Fruit fly (Drosophila melanogaster) whole organism, prepupa: ENCODE data around the gene CG6106.

Experiments
- CG15336 ChIP-seq: fragments of 200-800 bp; sonication (Bioruptor generic); IDR thresholded peaks from 2 replicates; pipeline ENCODE4 v1.3.6; 2022; ENCODE audit warnings: missing biosample characterization, missing genetic modification characterization
- CG31627 ChIP-seq: fragments of 200-800 bp; sonication (Bioruptor generic); optimal IDR thresholded peaks from 3 replicates; lab custom pipeline; 2016; ENCODE audit warnings: missing biosample characterization, missing genetic modification characterization
- CG32006 ChIP-seq: fragments of 200-800 bp; sonication (Bioruptor generic); optimal IDR thresholded peaks from 3 replicates; lab custom pipeline; 2017; ENCODE audit warnings: missing biosample characterization, mild to moderate bottlenecking, missing genetic modification characterization
- CG4318 ChIP-seq: fragments of 200-800 bp; sonication (Bioruptor generic); optimal IDR thresholded peaks from 3 replicates; lab custom pipeline; 2017; ENCODE audit warnings: missing biosample characterization, mild to moderate bottlenecking, missing genetic modification characterization
- CG6792 ChIP-seq: fragments of 200-800 bp; sonication (Bioruptor generic); optimal IDR thresholded peaks from 3 replicates; lab custom pipeline; 2016; ENCODE audit warnings: missing biosample characterization, missing genetic modification characterization
- CG6808 ChIP-seq: fragments of 200-800 bp; sonication (Bioruptor generic); optimal IDR thresholded peaks from 3 replicates; lab custom pipeline; 2017; ENCODE audit warnings: missing biosample characterization, missing genetic modification characterization, mild to moderate bottlenecking, moderate library complexity, missing genetic modification reagents
- CG6854 ChIP-seq: fragments of 200-800 bp; sonication (Bioruptor generic); optimal IDR thresholded peaks from 2 replicates; lab custom pipeline; 2017; ENCODE audit warnings: missing biosample characterization, mild to moderate bottlenecking, missing genetic modification characterization
- CG8119 ChIP-seq: fragments of 200-800 bp; sonication (Bioruptor generic); IDR thresholded peaks from 3 replicates; pipeline ENCODE4 v1.3.6; 2022; ENCODE audit warnings: missing biosample characterization, missing genetic modification characterization
- CG8319 ChIP-seq: fragments of 200-800 bp; sonication (Bioruptor generic); optimal IDR thresholded peaks from 3 replicates; lab custom pipeline; 2016; ENCODE audit warnings: missing biosample characterization, missing genetic modification characterization
- CG8632 ChIP-seq: fragments of 200-800 bp; sonication (Bioruptor generic); optimal IDR thresholded peaks from 3 replicates; lab custom pipeline; 2016; ENCODE audit warnings: missing biosample characterization, missing genetic modification characterization
- Eip75B ChIP-seq: fragments of 200-800 bp; sonication (Bioruptor generic); optimal IDR thresholded peaks from 3 replicates; lab custom pipeline; 2016; ENCODE audit warnings: missing biosample characterization, missing genetic modification characterization
- Eip78C ChIP-seq: fragments of 200-800 bp; sonication (Bioruptor generic); peaks from one replicate; lab custom pipeline; 2016; ENCODE audit warnings: missing biosample characterization, missing genetic modification characterization
- Eip93F ChIP-seq: fragments of 200-800 bp; sonication (Bioruptor generic); optimal IDR thresholded peaks from 2 replicates; lab custom pipeline; 2016; ENCODE audit warnings: missing biosample characterization, mild to moderate bottlenecking, missing genetic modification characterization
- Gug ChIP-seq: fragments of 200-800 bp; sonication (Bioruptor generic); IDR thresholded peaks from 2 replicates; pipeline ENCODE4 v1.3.6; 2022; ENCODE audit warnings: missing biosample characterization, missing genetic modification characterization
- Hr38 ChIP-seq: sonication (Bioruptor generic); optimal IDR thresholded peaks from 2 replicates; lab custom pipeline; 2016; ENCODE audit warnings: missing biosample characterization, missing genetic modification characterization
- Hr39 ChIP-seq: fragments of 200-800 bp; sonication (Bioruptor generic); optimal IDR thresholded peaks from 2 replicates; lab custom pipeline; 2016; ENCODE audit warnings: missing biosample characterization, missing genetic modification characterization
- Lpt ChIP-seq: fragments of 200-800 bp; sonication (Bioruptor generic); optimal IDR thresholded peaks from 3 replicates; lab custom pipeline; 2016; ENCODE audit warnings: missing biosample characterization, missing genetic modification characterization
- OdsH ChIP-seq: fragments of 200-800 bp; sonication (Bioruptor generic); optimal IDR thresholded peaks from 3 replicates; lab custom pipeline; 2016; ENCODE audit warnings: missing biosample characterization, missing genetic modification characterization
- Smox ChIP-seq: fragments of 200-800 bp; sonication (Bioruptor generic); optimal IDR thresholded peaks from 3 replicates; lab custom pipeline; 2016; ENCODE audit warnings: missing biosample characterization, missing genetic modification characterization
- Sox102F ChIP-seq: fragments of 200-800 bp; sonication (Bioruptor generic); optimal IDR thresholded peaks from 2 replicates; lab custom pipeline; 2016; ENCODE audit warnings: missing biosample characterization, mild to moderate bottlenecking, missing genetic modification characterization
- Sox14 ChIP-seq: fragments of 200-800 bp; sonication (Bioruptor generic); optimal IDR thresholded peaks from 3 replicates; lab custom pipeline; 2016; ENCODE audit warnings: missing biosample characterization, missing genetic modification characterization
- Sox15 ChIP-seq: fragments of 200-800 bp; sonication (Bioruptor generic); optimal IDR thresholded peaks from 3 replicates; lab custom pipeline; 2016; ENCODE audit warnings: missing biosample characterization, missing genetic modification characterization
- acj6 ChIP-seq: fragments of 200-800 bp; sonication (Bioruptor generic); optimal IDR thresholded peaks from 3 replicates; lab custom pipeline; 2016; ENCODE audit warnings: missing biosample characterization, missing genetic modification characterization
- cyc ChIP-seq: fragments of 200-800 bp; sonication (Bioruptor generic); optimal IDR thresholded peaks from 3 replicates; lab custom pipeline; 2016; ENCODE audit warnings: missing biosample characterization, missing genetic modification characterization
- dac ChIP-seq: fragments of 200-800 bp; sonication (Bioruptor generic); optimal IDR thresholded peaks from 2 replicates; lab custom pipeline; 2017; ENCODE audit warnings: missing biosample characterization, mild to moderate bottlenecking, missing genetic modification characterization
- dsx ChIP-seq: fragments of 200-800 bp; optimal IDR thresholded peaks from 3 replicates; lab custom pipeline; 2019; ENCODE audit warnings: missing biosample characterization, mild to moderate bottlenecking, missing genetic modification characterization, moderate library complexity; ENCODE audit not compliant: poor library complexity, severe bottlenecking
- eg ChIP-seq: fragments of 200-800 bp; sonication (Bioruptor generic); IDR thresholded peaks from 3 replicates; pipeline ENCODE4 v1.3.6; 2022; ENCODE audit warnings: missing biosample characterization, missing genetic modification characterization
- esn ChIP-seq: fragments of 200-800 bp; sonication (Bioruptor generic); optimal IDR thresholded peaks from 2 replicates; lab custom pipeline; 2016; ENCODE audit warnings: missing biosample characterization, mild to moderate bottlenecking, missing genetic modification characterization, moderate library complexity
- fd59A ChIP-seq: fragments of 200-800 bp; sonication (Bioruptor generic); optimal IDR thresholded peaks from 2 replicates; lab custom pipeline; 2017; ENCODE audit warnings: missing biosample characterization, mild to moderate bottlenecking, missing genetic modification characterization, missing genetic modification reagents
- fd85E ChIP-seq: fragments of 200-800 bp; sonication (Bioruptor generic); optimal IDR thresholded peaks from 3 replicates; lab custom pipeline; 2016; ENCODE audit warnings: missing biosample characterization, missing genetic modification characterization
- fkh ChIP-seq: fragments of 200-800 bp; sonication (Bioruptor generic); optimal IDR thresholded peaks from 3 replicates; lab custom pipeline; 2017; ENCODE audit warnings: missing biosample characterization, mild to moderate bottlenecking, missing genetic modification characterization, moderate library complexity
- lz ChIP-seq: fragments of 200-800 bp; sonication (Bioruptor generic); optimal IDR thresholded peaks from 3 replicates; lab custom pipeline; 2016; ENCODE audit warnings: missing biosample characterization, missing genetic modification characterization
- net ChIP-seq: fragments of 200-800 bp; sonication (Bioruptor generic); optimal IDR thresholded peaks from 3 replicates; lab custom pipeline; 2016; ENCODE audit warnings: missing biosample characterization, missing genetic modification characterization
- pdm3 ChIP-seq: fragments of 200-800 bp; sonication (Bioruptor generic); optimal IDR thresholded peaks from 3 replicates; lab custom pipeline; 2016; ENCODE audit warnings: missing biosample characterization, missing genetic modification characterization
- spab ChIP-seq: fragments of 200-800 bp; sonication (Bioruptor generic); optimal IDR thresholded peaks from 2 replicates; lab custom pipeline; 2017; ENCODE audit warnings: missing biosample characterization, mild to moderate bottlenecking, missing genetic modification characterization, missing genetic modification reagents
- svp ChIP-seq: fragments of 200-800 bp; sonication (Bioruptor generic); peaks from one replicate; lab custom pipeline; 2016; ENCODE audit warnings: missing biosample characterization, missing genetic modification characterization
- topi ChIP-seq: fragments of 200-800 bp; sonication (Bioruptor generic); optimal IDR thresholded peaks from 3 replicates; lab custom pipeline; 2016; ENCODE audit warnings: missing biosample characterization, missing genetic modification characterization
- vri ChIP-seq: fragments of 200-800 bp; sonication (Bioruptor generic); optimal IDR thresholded peaks from 3 replicates; lab custom pipeline; 2016; ENCODE audit warnings: missing biosample characterization, mild to moderate bottlenecking, missing genetic modification characterization

CG6106 gene

dm6 chrX:18358352-18358931 lies at the start of gene CG6106:
CG6106 (plus strand) TSS chrX:18358881.
- TF ChIP-seq dac (GFP tag; lab: Kevin White, UChicago): no peak
- TF ChIP-seq fd59A: no peak
- TF ChIP-seq eg (GFP tag; lab: Robert Waterston, UW): 0 out of 3 replicates have a peak, but pooled peaks have one; percentile 11
- no peak for TF ChIP-seq CG6854 (GFP tag; lab: Kevin White, UChicago)
- TF ChIP-seq CG8632: no peak
- TF ChIP-seq CG15336 (GFP tag; lab: Robert Waterston, UW): no peak
- no peak for TF ChIP-seq vri (GFP tag; lab: Kevin White, UChicago)

dm6 chrX:18309241-18309697 lies 49.4 kb upstream of the CG6106 start, which contains the start of gene upd1:
upd1 (minus strand) TSS chrX:18309291.
- no peak for TF ChIP-seq cyc (GFP tag; lab: Kevin White, UChicago)
- TF ChIP-seq Eip78C (GFP tag; lab: Kevin White, UChicago): peak; percentile 15
- no peak for TF ChIP-seq Hr39 (GFP tag; lab: Kevin White, UChicago)
- no peak for TF ChIP-seq vri (GFP tag; lab: Kevin White, UChicago)
- no peak for TF ChIP-seq Gug (GFP tag; lab: Robert Waterston, UW)
- TF ChIP-seq Smox (GFP tag; lab: Kevin White, UChicago): no peak
- no peak for TF ChIP-seq esn (GFP tag; lab: Kevin White, UChicago)
- TF ChIP-seq CG31627 (GFP tag; lab: Kevin White, UChicago): no peak
- TF ChIP-seq CG8119: no peak
- no peak for TF ChIP-seq Eip93F (GFP tag; lab: Kevin White, UChicago)
- TF ChIP-seq pdm3 (GFP tag; lab: Kevin White, UChicago): no peak
- peak; percentile 39 for TF ChIP-seq svp (GFP tag; lab: Kevin White, UChicago)
- TF ChIP-seq eg (GFP tag; lab: Robert Waterston, UW): no peak

dm6 chrX:18310979-18311378 lies 47.7 kb upstream of the CG6106 start:
- TF ChIP-seq OdsH (no peak), svp (GFP tag; lab: Kevin White, UChicago) (no peak), CG8632 (no peak), pdm3 (GFP tag; lab: Kevin White, UChicago) (no peak), Sox14 (GFP tag; lab: Kevin White, UChicago) (no peak), topi (no peak), cyc (GFP tag; lab: Kevin White, UChicago) (no peak), net (GFP tag; lab: Kevin White, UChicago) (no peak), CG32006 (GFP tag; lab: Kevin White, UChicago) (no peak), Sox15 (no peak), fkh (no peak)

dm6 chrX:18312445-18312911 lies 46.2 kb upstream of the CG6106 start:
- TF ChIP-seq eg (GFP tag; lab: Robert Waterston, UW): peak; percentile 43; the same call in 1 of the 3 replicates
- peak; percentile 13 for TF ChIP-seq CG6854 (GFP tag; lab: Kevin White, UChicago)
- no peak for TF ChIP-seq Sox14 (GFP tag; lab: Kevin White, UChicago)
- TF ChIP-seq dsx (GFP tag; lab: Kevin White, UChicago): peak; percentile 50
- TF ChIP-seq Sox15: no peak
- no peak for TF ChIP-seq fd59A
- no peak for TF ChIP-seq esn (GFP tag; lab: Kevin White, UChicago)
- 0 out of 3 replicates have a peak, but pooled peaks have one; percentile 21 for TF ChIP-seq CG8119
- TF ChIP-seq Eip78C (GFP tag; lab: Kevin White, UChicago): peak; percentile 63
- TF ChIP-seq acj6 (GFP tag; lab: Kevin White, UChicago): no peak
- TF ChIP-seq CG15336 (GFP tag; lab: Robert Waterston, UW): peak; percentile 51

dm6 chrX:18315835-18316234 lies 42.8 kb upstream of the CG6106 start:
- TF ChIP-seq svp (GFP tag; lab: Kevin White, UChicago) (peak; percentile 75), topi (no peak)

DNA sequence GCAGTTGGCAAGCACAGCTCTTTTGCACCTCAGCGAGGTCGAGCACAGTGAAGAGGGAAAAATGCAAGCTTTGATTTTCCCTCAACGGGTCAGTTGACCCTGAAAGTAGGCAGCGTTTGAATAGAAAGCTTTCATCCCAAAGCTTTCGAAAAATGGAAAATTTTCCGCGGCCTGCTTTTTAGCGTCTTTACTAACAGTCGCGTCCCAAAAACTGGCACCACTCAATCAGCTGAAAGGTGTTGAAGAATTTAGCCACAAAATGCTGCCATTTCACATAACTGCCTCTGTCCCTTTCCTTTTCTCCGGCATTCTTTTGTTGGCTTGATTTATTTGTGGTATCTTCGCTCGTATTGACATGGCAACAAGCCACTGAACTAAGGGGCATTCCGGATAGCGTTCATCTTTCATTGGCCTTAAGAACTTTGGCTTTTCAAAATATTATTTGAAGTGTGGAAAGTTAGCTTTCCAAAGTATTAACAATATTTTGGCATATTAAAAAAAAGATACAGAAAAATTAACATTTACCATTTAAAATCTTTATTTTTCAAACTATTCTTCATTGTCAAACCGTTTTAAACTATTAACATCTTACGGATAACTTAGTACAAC lies 38.7 kb upstream of the CG6106 start:
- TF ChIP-seq CG32006 (GFP tag; lab: Kevin White, UChicago) (peak; percentile 56), CG8319 (GFP tag; lab: Kevin White, UChicago) (no peak), pdm3 (GFP tag; lab: Kevin White, UChicago) (peak; percentile 35), spab (GFP tag; lab: Kevin White, UChicago) (no peak), fd85E (GFP tag; lab: Kevin White, UChicago) (no peak), Lpt (GFP tag; lab: Kevin White, UChicago) (no peak), OdsH (peak; percentile 36), Hr39 (GFP tag; lab: Kevin White, UChicago) (peak; percentile 69), Eip78C (GFP tag; lab: Kevin White, UChicago) (peak; percentile 47), Sox102F (GFP tag; lab: Kevin White, UChicago) (peak; percentile 42), Eip75B (no peak), CG4318 (GFP tag; lab: Kevin White, UChicago) (no peak), lz (GFP tag; lab: Kevin White, UChicago) (peak; percentile 32), eg (GFP tag; lab: Robert Waterston, UW) (0 out of 3 replicates have a peak, but pooled peaks have one; percentile 23), CG6808 (GFP tag; lab: Kevin White, UChicago) (no peak), Hr38 (GFP tag; lab: Kevin White, UChicago) (no peak), CG6792 (no peak)
